Worm (Caenorhabditis elegans) whole organism, young adult: ENCODE results near the gene msd-4.

Experiments used
- B0261.1 ChIP-seq: sonication (generic microtip); optimal IDR thresholded peaks from 2 replicates; lab custom pipeline; 2016; ENCODE audit warnings: mild to moderate bottlenecking, missing genetic modification characterization, moderate library complexity, missing compliant biosample characterization
- D2030.7 ChIP-seq: fragments of 200-800 bp; sonication (Bioruptor generic); IDR thresholded peaks from 2 replicates; pipeline ENCODE4 v1.3.6; 2022; ENCODE audit warnings: missing genetic modification reagents, missing genetic modification characterization, missing compliant biosample characterization
- F49E8.2 ChIP-seq: sonication (generic microtip); optimal IDR thresholded peaks from 3 replicates; lab custom pipeline; 2017; ENCODE audit warnings: missing genetic modification characterization, mild to moderate bottlenecking, missing compliant biosample characterization, antibody characterized with exemption, moderate library complexity; ENCODE audit not compliant: insufficient read depth
- F55B11.4 ChIP-seq: sonication (generic microtip); optimal IDR thresholded peaks from 2 replicates; lab custom pipeline; 2016; ENCODE audit warnings: missing compliant biosample characterization, missing genetic modification characterization, borderline replicate concordance; ENCODE audit not compliant: insufficient read depth
- F57A8.1 ChIP-seq: fragments of 200-800 bp; sonication (Bioruptor generic); optimal IDR thresholded peaks from 2 replicates; lab custom pipeline; 2018; ENCODE audit warnings: mild to moderate bottlenecking, missing genetic modification characterization, moderate library complexity, missing compliant biosample characterization
- F57C9.4 ChIP-seq: sonication (generic microtip); optimal IDR thresholded peaks from 2 replicates; lab custom pipeline; 2017; ENCODE audit warnings: mild to moderate bottlenecking, missing genetic modification characterization, missing compliant biosample characterization
- K11D2.4 ChIP-seq: fragments of 200-800 bp; sonication (Bioruptor generic); IDR thresholded peaks from 2 replicates; pipeline ENCODE4 v1.3.6; 2022; ENCODE audit warnings: missing genetic modification reagents, missing genetic modification characterization, missing compliant biosample characterization
- Y95B8A.8 ChIP-seq: fragments of 200-800 bp; sonication (Bioruptor generic); IDR thresholded peaks from 2 replicates; pipeline ENCODE4 v1.3.6; 2022; ENCODE audit warnings: missing genetic modification reagents, missing genetic modification characterization, missing compliant biosample characterization
- ZK185.1 ChIP-seq: sonication (generic microtip); optimal IDR thresholded peaks from 2 replicates; lab custom pipeline; 2016; ENCODE audit warnings: mild to moderate bottlenecking, missing genetic modification characterization, missing compliant biosample characterization; ENCODE audit not compliant: poor library complexity, severe bottlenecking
- athp-1 ChIP-seq: sonication (generic microtip); optimal IDR thresholded peaks from 2 replicates; lab custom pipeline; 2017; ENCODE audit warnings: mild to moderate bottlenecking, missing genetic modification characterization, missing compliant biosample characterization
- attf-3 ChIP-seq: fragments of 200-800 bp; sonication (Bioruptor generic); conservative IDR thresholded peaks from 2 replicates; pipeline ENCODE4 v1.3.6; 2022; ENCODE audit warnings: missing genetic modification reagents, missing genetic modification characterization, missing compliant biosample characterization
- attf-5 ChIP-seq: fragments of 200-800 bp; sonication (Bioruptor generic); optimal IDR thresholded peaks from 2 replicates; lab custom pipeline; 2018; ENCODE audit warnings: mild to moderate bottlenecking, missing genetic modification characterization, missing compliant biosample characterization
- attf-6 ChIP-seq: fragments of 200-800 bp; sonication (Bioruptor generic); IDR thresholded peaks from 2 replicates; pipeline ENCODE4 v1.3.6; 2022; ENCODE audit warnings: missing genetic modification reagents, missing genetic modification characterization, missing compliant biosample characterization
- bed-2 ChIP-seq: fragments of 200-800 bp; sonication (Bioruptor generic); IDR thresholded peaks from 2 replicates; pipeline ENCODE4 v1.3.6; 2022; ENCODE audit warnings: missing genetic modification reagents, missing genetic modification characterization, missing compliant biosample characterization
- ceh-27 ChIP-seq: fragments of 200-800 bp; sonication (Bioruptor generic); optimal IDR thresholded peaks from 2 replicates; lab custom pipeline; 2018; ENCODE audit warnings: mild to moderate bottlenecking, missing genetic modification characterization, moderate library complexity, missing compliant biosample characterization
- ceh-40 ChIP-seq: fragments of 200-800 bp; sonication (Bioruptor generic); IDR thresholded peaks from 2 replicates; pipeline ENCODE4 v1.3.6; 2022; ENCODE audit warnings: missing genetic modification characterization, missing compliant biosample characterization
- efl-1 ChIP-seq: fragments of 150-350 bp; optimal IDR thresholded peaks from 2 replicates; lab custom pipeline; 2014; ENCODE audit warnings: missing biosample characterization, missing genetic modification reagents, missing genetic modification characterization
- egl-18 ChIP-seq: fragments of 200-800 bp; sonication (Bioruptor generic); IDR thresholded peaks from 2 replicates; pipeline ENCODE4 v1.3.6; 2022; ENCODE audit warnings: missing genetic modification reagents, missing genetic modification characterization, missing compliant biosample characterization
- egl-44 ChIP-seq: fragments of 200-800 bp; sonication (Bioruptor generic); IDR thresholded peaks from 2 replicates; pipeline ENCODE4 v1.3.6; 2022; ENCODE audit warnings: missing genetic modification reagents, missing genetic modification characterization, missing compliant biosample characterization
- egrh-3 ChIP-seq: fragments of 200-800 bp; sonication (Bioruptor generic); IDR thresholded peaks from 2 replicates; pipeline ENCODE4 v1.3.6; 2022; ENCODE audit warnings: missing genetic modification reagents, missing genetic modification characterization, missing compliant biosample characterization
- gei-17 ChIP-seq: fragments of 200-800 bp; sonication (Bioruptor generic); optimal IDR thresholded peaks from 2 replicates; lab custom pipeline; 2018; ENCODE audit warnings: mild to moderate bottlenecking, missing genetic modification characterization, missing compliant biosample characterization
- him-1 ChIP-seq: sonication (generic microtip); optimal IDR thresholded peaks from 2 replicates; lab custom pipeline; 2016; ENCODE audit warnings: missing genotype, missing genetic modification reagents, missing genetic modification characterization, missing compliant biosample characterization
- hmg-20 ChIP-seq: fragments of 200-800 bp; sonication (Bioruptor generic); IDR thresholded peaks from 2 replicates; pipeline ENCODE4 v1.3.6; 2022; ENCODE audit warnings: missing genetic modification reagents, missing genetic modification characterization, missing compliant biosample characterization
- let-526 ChIP-seq: fragments of 200-800 bp; sonication (Bioruptor generic); IDR thresholded peaks from 2 replicates; pipeline ENCODE4 v1.3.6; 2022; ENCODE audit warnings: missing genetic modification reagents, missing genetic modification characterization, missing compliant biosample characterization
- lin-40 ChIP-seq: sonication (generic microtip); optimal IDR thresholded peaks from 2 replicates; lab custom pipeline; 2016; ENCODE audit warnings: missing genetic modification characterization, mild to moderate bottlenecking, missing compliant biosample characterization, missing genotype, missing genetic modification reagents
- lin-54 ChIP-seq: fragments of 200-800 bp; sonication (Bioruptor generic); optimal IDR thresholded peaks from 2 replicates; lab custom pipeline; 2018; ENCODE audit warnings: mild to moderate bottlenecking, missing genetic modification characterization, missing compliant biosample characterization
- lir-1 ChIP-seq: fragments of 200-800 bp; sonication (Bioruptor generic); conservative IDR thresholded peaks from 2 replicates; pipeline ENCODE4 v1.3.6; 2022; ENCODE audit warnings: missing genetic modification reagents, missing genetic modification characterization, missing compliant biosample characterization
- lsy-27 ChIP-seq: sonication (generic microtip); optimal IDR thresholded peaks from 2 replicates; lab custom pipeline; 2017; ENCODE audit warnings: missing genetic modification characterization, mild to moderate bottlenecking, missing compliant biosample characterization, antibody characterized with exemption, missing genotype, borderline replicate concordance; ENCODE audit not compliant: insufficient read depth
- madf-10 ChIP-seq: sonication (generic microtip); optimal IDR thresholded peaks from 2 replicates; lab custom pipeline; 2016; ENCODE audit warnings: mild to moderate bottlenecking, missing genetic modification characterization, missing compliant biosample characterization
- mes-4 ChIP-seq: sonication (generic microtip); optimal IDR thresholded peaks from 2 replicates; lab custom pipeline; 2016; ENCODE audit warnings: missing genotype, missing genetic modification characterization, missing compliant biosample characterization
- nfya-1 ChIP-seq: sonication (generic microtip); optimal IDR thresholded peaks from 2 replicates; lab custom pipeline; 2017; ENCODE audit warnings: antibody characterized with exemption, missing compliant biosample characterization, missing genetic modification characterization, borderline replicate concordance; ENCODE audit not compliant: insufficient read depth
- nfya-2 ChIP-seq: fragments of 200-800 bp; sonication (Bioruptor generic); IDR thresholded peaks from 2 replicates; pipeline ENCODE4 v1.3.6; 2022; ENCODE audit warnings: missing genetic modification reagents, missing genetic modification characterization, missing compliant biosample characterization
- nfyb-1 ChIP-seq: fragments of 200-800 bp; sonication (Bioruptor generic); IDR thresholded peaks from 2 replicates; pipeline ENCODE4 v1.3.6; 2022; ENCODE audit warnings: missing genetic modification reagents, missing genetic modification characterization, missing compliant biosample characterization
- nhr-120 ChIP-seq: fragments of 200-800 bp; sonication (Bioruptor generic); IDR thresholded peaks from 2 replicates; pipeline ENCODE4 v1.3.6; 2022; ENCODE audit warnings: missing genetic modification characterization, missing compliant biosample characterization
- nhr-179 ChIP-seq: sonication (generic microtip); optimal IDR thresholded peaks from 2 replicates; lab custom pipeline; 2016; ENCODE audit warnings: mild to moderate bottlenecking, missing genetic modification characterization, missing compliant biosample characterization
- nhr-80 ChIP-seq: sonication (generic microtip); optimal IDR thresholded peaks from 2 replicates; lab custom pipeline; 2016; ENCODE audit warnings: missing genetic modification characterization, missing compliant biosample characterization
- nhr-90 ChIP-seq: sonication (generic microtip); optimal IDR thresholded peaks from 2 replicates; lab custom pipeline; 2016; ENCODE audit warnings: missing genotype, mild to moderate bottlenecking, missing genetic modification characterization, missing compliant biosample characterization
- repo-1 ChIP-seq: sonication (generic microtip); optimal IDR thresholded peaks from 2 replicates; lab custom pipeline; 2017; ENCODE audit warnings: mild to moderate bottlenecking, missing genetic modification characterization, missing compliant biosample characterization
- sdz-38 ChIP-seq: sonication (generic microtip); optimal IDR thresholded peaks from 2 replicates; lab custom pipeline; 2016; ENCODE audit warnings: missing genotype, missing genetic modification characterization, missing compliant biosample characterization
- snpc-1.1 ChIP-seq: sonication (generic microtip); optimal IDR thresholded peaks from 2 replicates; lab custom pipeline; 2017; ENCODE audit warnings: missing genetic modification characterization, mild to moderate bottlenecking, missing compliant biosample characterization, antibody characterized with exemption, moderate library complexity, missing genotype, missing genetic modification reagents; ENCODE audit not compliant: insufficient read depth
- snpc-3.4 ChIP-seq: sonication (generic microtip); optimal IDR thresholded peaks from 2 replicates; lab custom pipeline; 2017; ENCODE audit warnings: missing genetic modification characterization, mild to moderate bottlenecking, missing compliant biosample characterization, antibody characterized with exemption, moderate library complexity, missing genotype, missing genetic modification reagents
- tbp1 ChIP-seq: fragments of 200-800 bp; sonication (Bioruptor generic); optimal IDR thresholded peaks from 2 replicates; lab custom pipeline; 2018; ENCODE audit warnings: mild to moderate bottlenecking, missing genetic modification characterization, missing compliant biosample characterization
- tlf-1 ChIP-seq: fragments of 200-800 bp; sonication (Bioruptor generic); optimal IDR thresholded peaks from 2 replicates; lab custom pipeline; 2018; ENCODE audit warnings: mild to moderate bottlenecking, missing genetic modification characterization, missing compliant biosample characterization
- unc-130 ChIP-seq: sonication (generic microtip); optimal IDR thresholded peaks from 2 replicates; lab custom pipeline; 2016; ENCODE audit warnings: missing genetic modification reagents, missing genetic modification characterization, missing compliant biosample characterization
- unc-62 ChIP-seq: fragments of 150-350 bp; optimal IDR thresholded peaks from 2 replicates; lab custom pipeline; 2014; ENCODE audit warnings: missing biosample characterization, missing genetic modification reagents, missing genetic modification characterization
- zfh-2 ChIP-seq: fragments of 200-800 bp; sonication (Bioruptor generic); conservative IDR thresholded peaks from 2 replicates; pipeline ENCODE4 v1.3.6; 2022; ENCODE audit warnings: missing genetic modification reagents, missing genetic modification characterization, missing compliant biosample characterization
- zim-3 ChIP-seq: sonication (generic microtip); optimal IDR thresholded peaks from 2 replicates; lab custom pipeline; 2017; ENCODE audit warnings: mild to moderate bottlenecking, missing genetic modification characterization, moderate library complexity, missing compliant biosample characterization
- ztf-18 ChIP-seq: sonication (generic microtip); optimal IDR thresholded peaks from 2 replicates; lab custom pipeline; 2016; ENCODE audit warnings: missing genotype, mild to moderate bottlenecking, missing genetic modification characterization, missing compliant biosample characterization
- ztf-25 ChIP-seq: fragments of 200-800 bp; sonication (Bioruptor generic); IDR thresholded peaks from 2 replicates; pipeline ENCODE4 v1.3.6; 2022; ENCODE audit warnings: missing genetic modification reagents, missing genetic modification characterization, missing compliant biosample characterization

msd-4 gene

DNA sequence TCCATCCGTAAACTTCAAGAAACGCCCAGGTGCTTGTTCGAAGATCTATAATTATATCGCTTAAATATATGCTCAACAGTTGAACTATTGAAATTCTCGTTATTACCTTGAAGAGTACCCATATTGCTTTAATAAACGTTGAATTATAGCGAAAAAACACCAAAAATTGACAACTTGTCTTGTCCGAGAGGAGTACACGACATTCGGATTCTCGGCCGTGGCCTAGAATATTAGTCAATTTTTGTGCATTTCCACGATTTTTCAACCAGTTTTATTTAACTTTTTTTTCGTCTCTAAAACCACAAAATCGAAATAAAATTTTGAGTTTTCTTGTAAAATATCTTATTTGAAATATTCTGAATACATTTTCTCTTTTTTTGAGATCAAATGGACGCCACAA is 43.8 kb upstream of the msd-4 start, which contains the start of the genes F26F4.9 and cee-1:
Gene F26F4.9 (minus strand): TSS at position 205 of the 400 bp plus-strand sequence.
Gene cee-1 (plus strand): TSS at position 383 of the 400 bp plus-strand sequence.
- TF ChIP-seq ztf-18, result peak; percentile 8
- no peak for TF ChIP-seq egrh-3 (GFP tag; lab: Robert Waterston, UW)
- no peak for TF ChIP-seq attf-6 (GFP tag; lab: Robert Waterston, UW)
- no peak for TF ChIP-seq let-526 (GFP tag; lab: Robert Waterston, UW)
- TF ChIP-seq F57A8.1 (GFP tag; lab: Kevin White, UChicago), result no peak
- TF ChIP-seq K11D2.4 (GFP tag; lab: Robert Waterston, UW), result no peak
- TF ChIP-seq lsy-27, result no peak
- no peak for TF ChIP-seq egl-44
- no peak for TF ChIP-seq attf-5 (GFP tag; lab: Kevin White, UChicago)
- peak; percentile 26; the same call in 1 of the 2 replicates for TF ChIP-seq D2030.7
- TF ChIP-seq tlf-1, result no peak
- no peak for TF ChIP-seq egl-18 (GFP tag; lab: Robert Waterston, UW)
- TF ChIP-seq snpc-3.4, result no peak
- TF ChIP-seq him-1 (tag; lab: Kevin White, UChicago), result peak; percentile 44
- TF ChIP-seq nfya-2 (GFP tag; lab: Robert Waterston, UW), result no peak
- TF ChIP-seq ceh-27 (GFP tag; lab: Kevin White, UChicago), result peak; percentile 61
- no peak for TF ChIP-seq efl-1
- TF ChIP-seq Y95B8A.8 (GFP tag; lab: Robert Waterston, UW), result no peak
- TF ChIP-seq F49E8.2 (tag; lab: Kevin White, UChicago), result no peak
- TF ChIP-seq B0261.1, result no peak
- TF ChIP-seq nhr-179 (tag; lab: Kevin White, UChicago), result no peak
- no peak for TF ChIP-seq hmg-20 (GFP tag; lab: Robert Waterston, UW)
- TF ChIP-seq tbp1 (GFP tag; lab: Kevin White, UChicago), result no peak
- no peak for TF ChIP-seq zfh-2 (GFP tag; lab: Robert Waterston, UW)
- TF ChIP-seq lir-1, result no peak
- TF ChIP-seq nfya-1 (tag; lab: Kevin White, UChicago), result no peak
- peak; percentile 5 for TF ChIP-seq lin-40 (tag; lab: Kevin White, UChicago)
- TF ChIP-seq snpc-1.1 (tag; lab: Kevin White, UChicago), result no peak
- no peak for TF ChIP-seq athp-1 (tag; lab: Kevin White, UChicago)
- no peak for TF ChIP-seq bed-2 (GFP tag; lab: Robert Waterston, UW)
- no peak for TF ChIP-seq nhr-90
- TF ChIP-seq ZK185.1 (tag; lab: Kevin White, UChicago), result peak; percentile 76
- TF ChIP-seq nhr-80 (tag; lab: Kevin White, UChicago), result no peak
- TF ChIP-seq ceh-40 (GFP tag; lab: Robert Waterston, UW), result 0 out of 2 replicates have a peak, but pooled peaks have one; percentile 10
- TF ChIP-seq ztf-25 (GFP tag; lab: Robert Waterston, UW), result no peak
- no peak for TF ChIP-seq sdz-38 (tag; lab: Kevin White, UChicago)
- no peak for TF ChIP-seq F57C9.4 (tag; lab: Kevin White, UChicago)
- no peak for TF ChIP-seq mes-4
- TF ChIP-seq F55B11.4 (tag; lab: Kevin White, UChicago), result no peak
- TF ChIP-seq gei-17, result no peak
- peak; percentile 53 for TF ChIP-seq unc-130 (GFP tag; lab: Kevin White, UChicago)
- no peak for TF ChIP-seq attf-3
- TF ChIP-seq zim-3 (tag; lab: Kevin White, UChicago), result no peak
- no peak for TF ChIP-seq madf-10 (tag; lab: Kevin White, UChicago)
- no peak for TF ChIP-seq nhr-120 (GFP tag; lab: Robert Waterston, UW)
- no peak for TF ChIP-seq nfyb-1 (GFP tag; lab: Robert Waterston, UW)
- no peak for TF ChIP-seq repo-1 (tag; lab: Kevin White, UChicago)
- TF ChIP-seq unc-62 (GFP tag; lab: Kevin White, UChicago), result no peak
- peak; percentile 3 for TF ChIP-seq lin-54 (GFP tag; lab: Kevin White, UChicago)
